Worm (Caenorhabditis elegans) whole organism, L3 larva: ENCODE results near the gene C15H11.11.

Experiments used
- R02D3.7 ChIP-seq: fragments of 150-350 bp; optimal IDR thresholded peaks from 2 replicates; lab custom pipeline; 2014; ENCODE audit warnings: missing biosample characterization, missing genetic modification characterization
- aly-2 ChIP-seq: fragments of 150-350 bp; optimal IDR thresholded peaks from 2 replicates; lab custom pipeline; 2014; ENCODE audit warnings: missing biosample characterization, missing genetic modification characterization
- ceh-16 ChIP-seq: sonication (generic microtip); optimal IDR thresholded peaks from 2 replicates; lab custom pipeline; 2017; ENCODE audit warnings: missing biosample characterization, missing genetic modification characterization
- ceh-28 ChIP-seq: fragments of 150-350 bp; optimal IDR thresholded peaks from 2 replicates; lab custom pipeline; 2014; ENCODE audit warnings: missing biosample characterization, missing genetic modification reagents, missing genetic modification characterization
- ceh-82 ChIP-seq: fragments of 150-350 bp; optimal IDR thresholded peaks from 2 replicates; lab custom pipeline; 2014; ENCODE audit warnings: missing biosample characterization, missing genetic modification characterization
- ceh-9 ChIP-seq: sonication (generic microtip); optimal IDR thresholded peaks from 2 replicates; lab custom pipeline; 2018; ENCODE audit warnings: missing biosample characterization, missing genetic modification characterization
- elt-1 ChIP-seq: fragments of 150-350 bp; optimal IDR thresholded peaks from 2 replicates; lab custom pipeline; 2014; ENCODE audit warnings: missing biosample characterization, missing genetic modification characterization
- elt-2 ChIP-seq: sonication (generic microtip); optimal IDR thresholded peaks from 2 replicates; lab custom pipeline; 2016; ENCODE audit warnings: missing genetic modification reagents, mild to moderate bottlenecking, missing genetic modification characterization, missing compliant biosample characterization
- eor-1 ChIP-seq, 2 experiments: fragments of 150-350 bp; optimal IDR thresholded peaks; 2 replicates each; lab custom pipeline; 2014 to 2018; ENCODE audit warnings: missing biosample characterization in 2 of 2, missing genetic modification characterization in 2 of 2
- fkh-2 ChIP-seq: fragments of 150-350 bp; optimal IDR thresholded peaks from 2 replicates; lab custom pipeline; 2014; ENCODE audit warnings: missing biosample characterization, missing genetic modification reagents, missing genetic modification characterization
- fos-1 ChIP-seq: fragments of 150-350 bp; optimal IDR thresholded peaks from 2 replicates; lab custom pipeline; 2014; ENCODE audit warnings: missing biosample characterization, missing genetic modification characterization
- jun-1 ChIP-seq: fragments of 150-350 bp; optimal IDR thresholded peaks from 2 replicates; lab custom pipeline; 2014; ENCODE audit warnings: missing biosample characterization, missing genetic modification reagents, missing genetic modification characterization
- lin-15B ChIP-seq: fragments of 150-350 bp; optimal IDR thresholded peaks from 2 replicates; lab custom pipeline; 2014; ENCODE audit warnings: missing biosample characterization, missing genetic modification characterization
- lin-39 ChIP-seq: fragments of 150-350 bp; optimal IDR thresholded peaks from 2 replicates; lab custom pipeline; 2018; ENCODE audit warnings: missing biosample characterization, missing genetic modification reagents, missing genetic modification characterization
- lsy-12 ChIP-seq: sonication (generic microtip); optimal IDR thresholded peaks from 2 replicates; lab custom pipeline; 2016; ENCODE audit warnings: mild to moderate bottlenecking, missing genetic modification characterization, missing compliant biosample characterization
- mdl-1 ChIP-seq: fragments of 150-350 bp; optimal IDR thresholded peaks from 2 replicates; lab custom pipeline; 2014; ENCODE audit warnings: missing biosample characterization, missing genetic modification characterization
- mml-1 ChIP-seq: fragments of 150-350 bp; sonication (generic microtip); optimal IDR thresholded peaks from 3 replicates; lab custom pipeline; 2014; ENCODE audit warnings: missing biosample characterization, missing genetic modification characterization
- nfya-1 ChIP-seq: sonication (generic microtip); optimal IDR thresholded peaks from 2 replicates; lab custom pipeline; 2017; ENCODE audit warnings: missing genetic modification characterization, mild to moderate bottlenecking, missing compliant biosample characterization, antibody characterized with exemption, moderate library complexity; ENCODE audit not compliant: insufficient read depth
- nhr-11 ChIP-seq: fragments of 150-350 bp; optimal IDR thresholded peaks from 2 replicates; lab custom pipeline; 2014; ENCODE audit warnings: missing biosample characterization, missing genetic modification characterization
- nhr-12 ChIP-seq: fragments of 150-350 bp; optimal IDR thresholded peaks from 2 replicates; lab custom pipeline; 2014; ENCODE audit warnings: missing biosample characterization, missing genetic modification characterization
- nhr-23 ChIP-seq: fragments of 150-350 bp; optimal IDR thresholded peaks from 2 replicates; lab custom pipeline; 2014; ENCODE audit warnings: missing biosample characterization, missing genetic modification reagents, missing genetic modification characterization
- nhr-25 ChIP-seq: sonication (generic microtip); optimal IDR thresholded peaks from 2 replicates; lab custom pipeline; 2017; ENCODE audit warnings: missing biosample characterization, missing genetic modification characterization
- nhr-28 ChIP-seq: fragments of 150-350 bp; optimal IDR thresholded peaks from 2 replicates; lab custom pipeline; 2014; ENCODE audit warnings: missing biosample characterization, missing genetic modification characterization
- nhr-43 ChIP-seq: sonication (generic microtip); optimal IDR thresholded peaks from 2 replicates; lab custom pipeline; 2016; ENCODE audit warnings: mild to moderate bottlenecking, missing genetic modification characterization, missing compliant biosample characterization; ENCODE audit not compliant: poor library complexity, severe bottlenecking
- nhr-67 ChIP-seq: fragments of 150-350 bp; optimal IDR thresholded peaks from 2 replicates; lab custom pipeline; 2014; ENCODE audit warnings: missing biosample characterization, missing genetic modification characterization
- nhr-76 ChIP-seq: fragments of 150-350 bp; sonication (generic microtip); optimal IDR thresholded peaks from 5 replicates; lab custom pipeline; 2014; ENCODE audit warnings: missing biosample characterization, missing genetic modification characterization
- pha-4 ChIP-seq: fragments of 150-350 bp; optimal IDR thresholded peaks from 2 replicates; lab custom pipeline; 2014; ENCODE audit warnings: missing biosample characterization, missing genetic modification reagents, missing genetic modification characterization
- skn-1 ChIP-seq: fragments of 150-350 bp; optimal IDR thresholded peaks from 2 replicates; lab custom pipeline; 2014; ENCODE audit warnings: missing biosample characterization, missing genetic modification characterization
- snpc-4 ChIP-seq: fragments of 150-350 bp; optimal IDR thresholded peaks from 2 replicates; lab custom pipeline; 2014; ENCODE audit warnings: missing biosample characterization, missing genetic modification characterization
- unc-39 ChIP-seq: sonication (generic microtip); optimal IDR thresholded peaks from 4 replicates; lab custom pipeline; 2017; ENCODE audit warnings: missing biosample characterization, missing genetic modification characterization
- unc-62 ChIP-seq: fragments of 150-350 bp; sonication (generic microtip); optimal IDR thresholded peaks from 4 replicates; lab custom pipeline; 2014; ENCODE audit warnings: missing biosample characterization, missing genetic modification reagents, missing genetic modification characterization
- zag-1 ChIP-seq: fragments of 150-350 bp; optimal IDR thresholded peaks from 2 replicates; lab custom pipeline; 2014; ENCODE audit warnings: missing biosample characterization, missing genetic modification characterization

C15H11.11 gene

ce11 chrV:14417735-14418134 lies 2.4 kb downstream of the C15H11.11 start, which contains the start of the genes nxf-2 and set-31:
TSS of gene nxf-2 (minus strand) at chrV:14417835.
TSS of gene set-31 (plus strand) at chrV:14417903.
- TF ChIP-seq lin-39: no peak
- no peak for TF ChIP-seq nhr-11 (tag; lab: Kevin White, UChicago)
- TF ChIP-seq, all 47 proteins: peak for 0

ce11 chrV:14419855-14420254 lies 4.6 kb downstream of the C15H11.11 start:
- TF ChIP-seq nhr-12 (tag; lab: Kevin White, UChicago) (no peak), ceh-28 (no peak), fos-1 (tag; lab: Kevin White, UChicago) (no peak), mdl-1 (no peak), jun-1 (tag; lab: Kevin White, UChicago) (no peak), fkh-2 (tag; lab: Kevin White, UChicago) (no peak), zag-1 (tag; lab: Kevin White, UChicago) (no peak), nhr-28 (tag; lab: Kevin White, UChicago) (no peak), nfya-1 (tag; lab: Kevin White, UChicago) (no peak), unc-62 (GFP tag; lab: Kevin White, UChicago) (no peak), elt-2 (tag; lab: Kevin White, UChicago) (no peak), ceh-9 (no peak), unc-39 (tag; lab: Kevin White, UChicago) (no peak), nhr-11 (tag; lab: Kevin White, UChicago) (no peak), nhr-67 (tag; lab: Kevin White, UChicago) (no peak), nhr-25 (tag; lab: Kevin White, UChicago) (no peak), pha-4 (tag; lab: Kevin White, UChicago) (no peak), aly-2 (tag; lab: Kevin White, UChicago) (no peak)
- TF ChIP-seq, all 47 proteins: peak for 0

ce11 chrV:14421325-14421724 lies 6.0 kb downstream of the C15H11.11 start, which contains the start of gene dhs-22:
TSS of gene dhs-22 (minus strand) at chrV:14421440.
- TF ChIP-seq pha-4 (tag; lab: Kevin White, UChicago): peak; percentile 10
- peak; percentile 36 for TF ChIP-seq elt-2 (tag; lab: Kevin White, UChicago)
- no peak for TF ChIP-seq nhr-43 (tag; lab: Kevin White, UChicago)
- no peak for TF ChIP-seq lin-39
- TF ChIP-seq eor-1 (tag; optimal IDR thresholded peaks at IDR 0.05; lab: Kevin White, UChicago): no peak

ce11 chrV:14422317-14422716 lies 7.0 kb downstream of the C15H11.11 start, which contains the start of gene pas-1:
TSS of gene pas-1 (minus strand) at chrV:14422618.
- TF ChIP-seq nhr-76: no peak
- TF ChIP-seq elt-2 (tag; lab: Kevin White, UChicago): peak; percentile 6

DNA sequence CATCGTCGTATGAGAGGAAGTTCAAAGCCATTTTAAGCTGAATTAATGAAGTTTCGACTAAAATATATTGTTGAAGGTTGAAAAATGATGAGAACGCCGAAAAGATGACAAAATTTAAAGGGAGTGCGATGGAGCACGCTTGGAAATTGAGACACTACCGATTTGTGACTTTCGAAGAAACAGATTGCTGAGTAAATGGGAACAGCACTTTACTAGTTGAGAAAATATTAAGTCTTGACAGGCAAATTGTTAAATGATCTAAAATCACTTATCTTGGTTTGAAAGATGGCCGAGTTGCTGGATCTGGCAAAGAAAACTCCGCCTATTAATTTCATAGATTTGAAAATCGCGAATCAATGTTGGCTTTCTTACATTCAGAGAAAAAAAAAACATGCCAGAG lies 8.0 kb downstream of the C15H11.11 start, which contains the start of gene rpoa-12:
rpoa-12 (minus strand) TSS at position 37 of the 400 bp plus-strand sequence.
- TF ChIP-seq elt-1 (tag; lab: Kevin White, UChicago) (no peak), ceh-16 (tag; lab: Kevin White, UChicago) (no peak), R02D3.7 (no peak), unc-39 (tag; lab: Kevin White, UChicago) (no peak), fkh-2 (tag; lab: Kevin White, UChicago) (no peak), lin-15B (tag; lab: Kevin White, UChicago) (peak; percentile 64), nhr-25 (tag; lab: Kevin White, UChicago) (peak; percentile 68), lsy-12 (no peak), nhr-23 (tag; lab: Kevin White, UChicago) (peak; percentile 51), snpc-4 (tag; lab: Kevin White, UChicago) (peak; percentile 24), nhr-11 (tag; lab: Kevin White, UChicago) (no peak), pha-4 (tag; lab: Kevin White, UChicago) (peak; percentile 52), ceh-82 (tag; lab: Kevin White, UChicago) (no peak), aly-2 (tag; lab: Kevin White, UChicago) (no peak), nfya-1 (tag; lab: Kevin White, UChicago) (peak; percentile 46), nhr-28 (tag; lab: Kevin White, UChicago) (no peak), nhr-12 (tag; lab: Kevin White, UChicago) (no peak), skn-1 (tag; lab: Kevin White, UChicago) (peak; percentile 98), nhr-43 (tag; lab: Kevin White, UChicago) (peak; percentile 19), ceh-28 (no peak), mml-1 (no peak)
